Fruit fly (Drosophila melanogaster): ENCODE results near the gene CG17672.

- TF ChIP-seq E2f2 (GFP tag; IDR thresholded peaks at IDR 0.05) (peak; percentile 75), Sin3A (optimal IDR thresholded peaks at IDR 0.05) (no peak), CG10462 (GFP tag; optimal IDR thresholded peaks at IDR 0.05) (no peak), lilli (GFP tag; optimal IDR thresholded peaks at IDR 0.05) (peak; percentile 74), run (tag; optimal IDR thresholded peaks at IDR 0.05) (no peak), Opbp (GFP tag; IDR thresholded peaks at IDR 0.05; ENCODE audit: partially characterized antibody) (peak; percentile 86), Usf (GFP tag; optimal IDR thresholded peaks at IDR 0.05) (no peak), Camta (GFP tag; optimal IDR thresholded peaks at IDR 0.05) (peak; percentile 33), CG16815 (GFP tag; optimal IDR thresholded peaks at IDR 0.05) (no peak), unpg (GFP tag; optimal IDR thresholded peaks at IDR 0.05) (peak; percentile 46), Scr (GFP tag; IDR thresholded peaks at IDR 0.05; ENCODE audit: partially characterized antibody) (peak; percentile 83), ftz-f1 (GFP tag; optimal IDR thresholded peaks at IDR 0.05) (no peak), Ssrp (tag; optimal IDR thresholded peaks at IDR 0.05) (peak; percentile 13)
Observed at dm6 chr3L:13006490-13006889, 22.3 kb upstream of the CG17672 start, which contains the start of gene CG11263.

Data from whole organism, embryonic.